Worm (Caenorhabditis elegans) whole organism, late embryonic: Measurements from ENCODE around the gene nlp-14.

ENCODE experiments used
- ceh-19 ChIP-seq: fragments of 200-800 bp; sonication (Bioruptor generic); optimal IDR thresholded peaks from 2 replicates; lab custom pipeline; 2018; ENCODE audit warnings: mild to moderate bottlenecking, missing genetic modification characterization, missing compliant biosample characterization
- che-1 ChIP-seq: sonication (generic microtip); optimal IDR thresholded peaks from 2 replicates; lab custom pipeline; 2016; ENCODE audit warnings: mild to moderate bottlenecking, missing genetic modification characterization, missing compliant biosample characterization
- dve-1 ChIP-seq: sonication (generic microtip); optimal IDR thresholded peaks from 2 replicates; lab custom pipeline; 2017; ENCODE audit warnings: antibody characterized with exemption, mild to moderate bottlenecking, missing genetic modification characterization, missing compliant biosample characterization
- fax-1 ChIP-seq: sonication (generic microtip); optimal IDR thresholded peaks from 2 replicates; lab custom pipeline; 2016; ENCODE audit warnings: missing genotype, missing genetic modification characterization, missing compliant biosample characterization
- hlh-13 ChIP-seq: fragments of 200-800 bp; sonication (Bioruptor generic); optimal IDR thresholded peaks from 2 replicates; lab custom pipeline; 2018; ENCODE audit warnings: mild to moderate bottlenecking, missing genetic modification characterization, missing compliant biosample characterization
- mec-3 ChIP-seq: sonication (generic microtip); optimal IDR thresholded peaks from 2 replicates; lab custom pipeline; 2016; ENCODE audit warnings: borderline replicate concordance, missing genetic modification characterization, missing compliant biosample characterization
- nhr-11 ChIP-seq: fragments of 150-350 bp; optimal IDR thresholded peaks from 2 replicates; lab custom pipeline; 2014; ENCODE audit warnings: missing biosample characterization, missing genetic modification characterization
- tbx-2 ChIP-seq: sonication (generic microtip); optimal IDR thresholded peaks from 2 replicates; lab custom pipeline; 2016; ENCODE audit warnings: missing genetic modification characterization, missing compliant biosample characterization

DNA sequence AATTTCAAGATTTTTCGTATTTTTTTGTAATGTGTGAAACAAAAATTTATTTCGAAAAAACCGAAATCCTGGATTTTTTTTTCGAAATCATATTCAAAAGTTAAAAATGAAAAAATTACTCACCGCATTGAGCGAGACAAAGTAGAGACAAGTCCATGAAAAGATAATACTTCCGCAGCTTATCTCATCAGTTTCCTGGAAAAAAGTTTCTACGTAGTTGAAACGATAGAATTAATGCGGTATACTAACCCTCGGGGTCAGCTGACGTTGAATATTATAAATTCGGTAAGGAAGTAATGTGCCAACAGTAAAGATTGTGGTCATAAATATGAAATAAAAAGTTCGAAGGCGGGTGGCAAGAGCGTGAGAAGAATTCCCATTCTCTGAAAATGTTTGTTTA is 38.8 kb upstream of the nlp-14 start:
- no peak for TF ChIP-seq nhr-11 (tag; lab: Kevin White, UChicago)
- TF ChIP-seq fax-1 (tag; lab: Kevin White, UChicago): no peak
- TF ChIP-seq tbx-2: no peak
- no peak for TF ChIP-seq che-1
- TF ChIP-seq ceh-19: no peak
- TF ChIP-seq dve-1: no peak
- no peak for TF ChIP-seq mec-3
- no peak for TF ChIP-seq hlh-13 (GFP tag; lab: Kevin White, UChicago)
